Fruit fly (Drosophila melanogaster) whole organism, embryonic: ENCODE results near the gene CG10560.

Experiments
- Nf-YA ChIP-seq: fragments of 200-800 bp; sonication (Bioruptor generic); IDR thresholded peaks from 2 replicates; pipeline ENCODE4 v1.3.6; 2022; ENCODE audit warnings: missing biosample characterization, missing genetic modification characterization
- unpg ChIP-seq: fragments of 200-800 bp; sonication (Bioruptor generic); optimal IDR thresholded peaks from 3 replicates; lab custom pipeline; 2018; ENCODE audit warnings: missing biosample characterization, mild to moderate bottlenecking, missing genetic modification characterization, moderate library complexity

DNA sequence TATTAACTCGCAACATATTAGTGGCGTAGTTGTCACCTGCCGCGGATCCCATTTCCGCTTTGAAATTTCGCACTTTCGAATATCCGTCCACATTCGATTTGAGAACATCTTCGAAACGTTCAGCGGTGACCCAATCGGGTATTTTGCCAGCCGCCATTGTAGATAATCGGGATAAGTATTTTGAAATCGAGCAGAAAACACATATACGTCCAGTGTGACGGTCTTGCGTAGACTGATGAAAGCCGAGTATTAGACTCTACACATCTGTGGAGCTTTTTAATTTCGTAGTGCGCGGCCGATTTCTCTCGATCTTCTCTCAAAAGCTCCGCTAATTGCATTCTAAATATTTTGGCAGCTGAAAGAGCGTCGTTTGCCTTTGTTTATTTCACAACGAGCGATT, 9.2 kb upstream of the CG10560 start, which contains the start of gene CHKov1:
- TF ChIP-seq unpg (GFP tag; lab: Kevin White, UChicago) = no peak
- no peak for TF ChIP-seq Nf-YA (GFP tag; lab: Robert Waterston, UW)
